Fruit fly (Drosophila melanogaster): ENCODE measurements around the gene CG32712.

DNA sequence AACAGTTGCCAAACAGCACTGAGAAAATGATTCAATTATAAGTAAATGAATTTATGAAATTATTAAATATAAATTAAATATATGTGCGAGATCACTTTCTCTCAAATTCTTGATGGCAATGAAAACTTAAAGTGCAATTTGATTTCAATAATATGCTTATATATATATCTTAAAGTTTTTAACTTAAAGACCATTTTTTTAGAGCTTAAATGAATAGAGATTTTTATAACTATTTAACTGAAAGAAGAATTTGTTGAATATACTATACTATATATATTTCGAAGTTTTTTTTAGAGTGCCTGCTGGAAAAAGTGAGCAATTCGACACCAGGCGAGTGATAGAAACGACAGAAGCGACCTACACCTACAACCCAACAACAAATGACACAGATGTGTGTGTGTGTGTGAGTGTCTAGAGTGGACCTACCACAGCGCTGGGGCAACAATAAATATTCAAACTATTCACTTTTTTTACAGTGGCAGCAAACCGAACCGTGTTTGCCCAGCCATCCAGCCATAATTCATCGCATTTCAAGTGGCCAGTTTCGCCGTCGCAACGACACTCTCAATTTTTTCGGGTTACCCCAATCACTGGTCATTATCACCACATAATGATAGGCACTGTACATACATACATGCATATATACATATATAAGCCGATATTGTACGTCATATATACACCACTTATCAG lies 11.4 kb upstream of the CG32712 start:
- TF ChIP-seq gl (tag; optimal IDR thresholded peaks at IDR 0.05): no peak
- TF ChIP-seq CG9948 (tag; optimal IDR thresholded peaks at IDR 0.05): no peak
- TF ChIP-seq rn (GFP tag; IDR thresholded peaks at IDR 0.05): no peak
- TF ChIP-seq CG13204 (GFP tag; optimal IDR thresholded peaks at IDR 0.05): no peak
- TF ChIP-seq CG12605 (GFP tag; IDR thresholded peaks at IDR 0.05): no peak
- no peak for TF ChIP-seq CG14655 (GFP tag; optimal IDR thresholded peaks at IDR 0.05)
- TF ChIP-seq EcR (GFP tag; optimal IDR thresholded peaks at IDR 0.05): no peak
- TF ChIP-seq Ets98B (GFP tag; IDR thresholded peaks at IDR 0.05): no peak
- TF ChIP-seq CG15710 (tag; optimal IDR thresholded peaks at IDR 0.05): no peak
- no peak for TF ChIP-seq D1 (tag; optimal IDR thresholded peaks at IDR 0.05)
- no peak for TF ChIP-seq fd96Ca (GFP tag; IDR thresholded peaks at IDR 0.05)

Data from whole organism, pupa.